Fruit fly (Drosophila melanogaster): ENCODE results near the gene mbf1.
A peak's percentile ranks its signal among the peaks of the same experiment; 100 is the strongest.

Gene mbf1

DNA sequence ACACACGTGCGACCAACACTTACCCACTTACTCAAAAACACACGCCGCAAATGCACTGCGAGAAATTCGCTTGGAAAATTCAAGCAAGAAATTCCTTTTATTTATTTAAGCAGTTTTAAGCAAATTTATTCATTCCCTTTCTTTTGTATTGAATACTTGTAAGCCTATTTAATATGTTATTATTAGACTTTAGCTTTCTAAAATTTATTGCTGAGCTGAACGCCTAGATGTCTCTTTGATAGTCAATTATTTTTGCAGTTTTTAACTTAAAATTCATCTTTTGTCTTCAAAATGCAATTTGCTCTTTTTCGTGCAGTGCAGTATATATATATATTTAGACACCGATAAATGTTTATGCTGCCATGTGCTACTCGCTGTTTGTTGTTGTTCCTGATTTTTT, 40.3 kb upstream of the mbf1 start (continued):
- TF ChIP-seq ara (GFP tag; IDR thresholded peaks at IDR 0.05) (peak; percentile 70), lola (GFP tag; optimal IDR thresholded peaks at IDR 0.05) (peak in 1 of 3 experiments; percentile 83), zen2 (GFP tag; IDR thresholded peaks at IDR 0.05; ENCODE audit: partially characterized antibody) (no peak), CG8281 (tag; optimal IDR thresholded peaks at IDR 0.05) (peak; percentile 58), CG10267 (tag; optimal IDR thresholded peaks at IDR 0.05) (peak; percentile 74), CG12299 (tag; optimal IDR thresholded peaks at IDR 0.05) (peak; percentile 78), hbn (GFP tag; IDR thresholded peaks at IDR 0.05; ENCODE audit: partially characterized antibody) (no peak), ftz-f1 (GFP tag; optimal IDR thresholded peaks at IDR 0.05) (no peak), tio (GFP tag; optimal IDR thresholded peaks at IDR 0.05) (peak; percentile 87), Mes4 (GFP tag; optimal IDR thresholded peaks at IDR 0.05) (peak; percentile 57), CG33557 (GFP tag; optimal IDR thresholded peaks at IDR 0.05) (peak; percentile 59), CG6791 (GFP tag; IDR thresholded peaks at IDR 0.05; ENCODE audit: partially characterized antibody) (no peak), CG12769 (tag; optimal IDR thresholded peaks at IDR 0.05) (no peak), ac (GFP tag; optimal IDR thresholded peaks at IDR 0.05) (no peak), salm (tag; optimal IDR thresholded peaks at IDR 0.05) (peak; percentile 63), CG10274 (GFP tag; optimal IDR thresholded peaks at IDR 0.05) (peak; percentile 58), hkb (optimal IDR thresholded peaks at IDR 0.05) (no peak), hkb (GFP tag; IDR thresholded peaks at IDR 0.05) (peak; percentile 78), bab2 (GFP tag; optimal IDR thresholded peaks at IDR 0.05) (peak; percentile 71), Hr51 (GFP tag; optimal IDR thresholded peaks at IDR 0.05) (peak; percentile 56 to 88), CG7271 (tag; optimal IDR thresholded peaks at IDR 0.05) (no peak), dmrt11E (tag; optimal IDR thresholded peaks at IDR 0.05) (peak; percentile 70), grau (tag; optimal IDR thresholded peaks at IDR 0.05) (peak; percentile 89), lbe (GFP tag; optimal IDR thresholded peaks at IDR 0.05) (no peak), dpn (GFP tag; optimal IDR thresholded peaks at IDR 0.05) (peak; percentile 61 to 72), lab (GFP tag; optimal IDR thresholded peaks at IDR 0.05) (peak; percentile 85), insv (GFP tag; optimal IDR thresholded peaks at IDR 0.05) (peak in 1 of 2 experiments; percentile 2), Adf1 (GFP tag; IDR thresholded peaks at IDR 0.05) (peak; percentile 20; the same call in 1 of the 2 replicates), CG8765 (GFP tag; IDR thresholded peaks at IDR 0.05) (no peak), Oli (tag; optimal IDR thresholded peaks at IDR 0.05) (peak; percentile 89), NfI (GFP tag; optimal IDR thresholded peaks at IDR 0.05) (peak; percentile 85), CG5245 (GFP tag; optimal IDR thresholded peaks at IDR 0.05) (peak; percentile 77), CG14965 (GFP tag; optimal IDR thresholded peaks at IDR 0.05; ENCODE audit: borderline replicate concordance) (peak; percentile 1), Dll (GFP tag; IDR thresholded peaks at IDR 0.05; ENCODE audit: partially characterized antibody) (no peak), CG12071 (GFP tag; optimal IDR thresholded peaks at IDR 0.05) (peak; percentile 35), danr (GFP tag; IDR thresholded peaks at IDR 0.05) (peak; percentile 49), ranshi (GFP tag; IDR thresholded peaks at IDR 0.05) (peak; percentile 70; the same call in 1 of the 2 replicates), CG13894 (tag; optimal IDR thresholded peaks at IDR 0.05) (peak; percentile 51), Mrtf (GFP tag; IDR thresholded peaks at IDR 0.05) (no peak; the same call in 2 of the 3 replicates), fd96Cb (tag; optimal IDR thresholded peaks at IDR 0.05) (peak; percentile 86), CG11723 (GFP tag; optimal IDR thresholded peaks at IDR 0.05) (peak; percentile 66), NC2α (GFP tag; optimal IDR thresholded peaks at IDR 0.05) (no peak), CG17328 (GFP tag; IDR thresholded peaks at IDR 0.05) (no peak; the same call in 1 of the 2 replicates)

Data from whole organism, embryonic.